Worm (Caenorhabditis elegans) whole organism, late embryonic: Measurements from ENCODE around the gene sdz-5.
A peak's percentile ranks its signal among the peaks of the same experiment; 100 is the strongest.

Source experiments
- C38D4.7 ChIP-seq: fragments of 200-800 bp; sonication (Bioruptor generic); optimal IDR thresholded peaks from 2 replicates; lab custom pipeline; 2018; ENCODE audit warnings: mild to moderate bottlenecking, missing genetic modification characterization, moderate library complexity, missing compliant biosample characterization
- K09A11.1 ChIP-seq: sonication (generic microtip); optimal IDR thresholded peaks from 2 replicates; lab custom pipeline; 2017; ENCODE audit warnings: antibody characterized with exemption, mild to moderate bottlenecking, missing genetic modification characterization, missing compliant biosample characterization; ENCODE audit not compliant: insufficient read depth
- T23F11.4 ChIP-seq: fragments of 200-800 bp; sonication (Bioruptor generic); optimal IDR thresholded peaks from 2 replicates; lab custom pipeline; 2018; ENCODE audit warnings: mild to moderate bottlenecking, missing genetic modification characterization, missing compliant biosample characterization
- ahr-1 ChIP-seq: sonication (generic microtip); optimal IDR thresholded peaks from 2 replicates; lab custom pipeline; 2016; ENCODE audit warnings: missing genetic modification characterization, missing compliant biosample characterization
- ama-1 ChIP-seq: fragments of 150-350 bp; optimal IDR thresholded peaks from 2 replicates; lab custom pipeline; 2014
- ceh-22 ChIP-seq: sonication (generic microtip); optimal IDR thresholded peaks from 2 replicates; lab custom pipeline; 2017; ENCODE audit warnings: missing biosample characterization, missing genetic modification characterization
- ceh-24 ChIP-seq: sonication (generic microtip); optimal IDR thresholded peaks from 2 replicates; lab custom pipeline; 2016; ENCODE audit warnings: mild to moderate bottlenecking, missing genetic modification characterization, missing compliant biosample characterization
- ceh-31 ChIP-seq: sonication (generic microtip); optimal IDR thresholded peaks from 2 replicates; lab custom pipeline; 2016; ENCODE audit warnings: missing genetic modification characterization, missing compliant biosample characterization
- ceh-34 ChIP-seq: sonication (generic microtip); optimal IDR thresholded peaks from 2 replicates; lab custom pipeline; 2016; ENCODE audit warnings: mild to moderate bottlenecking, missing genetic modification characterization, missing compliant biosample characterization
- ceh-6 ChIP-seq: fragments of 200-800 bp; sonication (Bioruptor generic); optimal IDR thresholded peaks from 2 replicates; lab custom pipeline; 2018; ENCODE audit warnings: mild to moderate bottlenecking, missing genetic modification characterization, missing compliant biosample characterization
- dmd-4 ChIP-seq: sonication (generic microtip); optimal IDR thresholded peaks from 2 replicates; lab custom pipeline; 2016; ENCODE audit warnings: borderline replicate concordance, missing genetic modification characterization, missing compliant biosample characterization
- dve-1 ChIP-seq: sonication (generic microtip); optimal IDR thresholded peaks from 2 replicates; lab custom pipeline; 2017; ENCODE audit warnings: antibody characterized with exemption, mild to moderate bottlenecking, missing genetic modification characterization, missing compliant biosample characterization
- elt-2 ChIP-seq: sonication (generic microtip); optimal IDR thresholded peaks from 2 replicates; lab custom pipeline; 2016; ENCODE audit warnings: missing genetic modification reagents, missing genetic modification characterization, missing compliant biosample characterization
- ets-4 ChIP-seq: sonication (generic microtip); optimal IDR thresholded peaks from 2 replicates; lab custom pipeline; 2016; ENCODE audit warnings: missing genetic modification characterization, missing compliant biosample characterization
- fax-1 ChIP-seq: sonication (generic microtip); optimal IDR thresholded peaks from 2 replicates; lab custom pipeline; 2016; ENCODE audit warnings: missing genotype, missing genetic modification characterization, missing compliant biosample characterization
- fkh-10 ChIP-seq: fragments of 150-350 bp; optimal IDR thresholded peaks from 2 replicates; lab custom pipeline; 2014; ENCODE audit warnings: missing biosample characterization, missing genetic modification reagents, missing genetic modification characterization
- fkh-6 ChIP-seq: sonication (generic microtip); optimal IDR thresholded peaks from 2 replicates; lab custom pipeline; 2016; ENCODE audit warnings: missing genetic modification characterization, missing compliant biosample characterization
- hlh-15 ChIP-seq: sonication (generic microtip); optimal IDR thresholded peaks from 2 replicates; lab custom pipeline; 2016; ENCODE audit warnings: missing genetic modification characterization, missing compliant biosample characterization
- lim-6 ChIP-seq: sonication (generic microtip); optimal IDR thresholded peaks from 2 replicates; lab custom pipeline; 2016; ENCODE audit warnings: missing genetic modification characterization, missing compliant biosample characterization
- lin-11 ChIP-seq: fragments of 200-800 bp; sonication (Bioruptor generic); optimal IDR thresholded peaks from 2 replicates; lab custom pipeline; 2018; ENCODE audit warnings: mild to moderate bottlenecking, missing genetic modification characterization, missing compliant biosample characterization
- mec-3 ChIP-seq: sonication (generic microtip); optimal IDR thresholded peaks from 2 replicates; lab custom pipeline; 2016; ENCODE audit warnings: borderline replicate concordance, missing genetic modification characterization, missing compliant biosample characterization
- nfya-1 ChIP-seq: sonication (generic microtip); optimal IDR thresholded peaks from 2 replicates; lab custom pipeline; 2017; ENCODE audit warnings: missing genetic modification characterization, mild to moderate bottlenecking, missing compliant biosample characterization, antibody characterized with exemption, moderate library complexity
- nhr-11 ChIP-seq: fragments of 150-350 bp; optimal IDR thresholded peaks from 2 replicates; lab custom pipeline; 2014; ENCODE audit warnings: missing biosample characterization, missing genetic modification characterization
- npax-4 ChIP-seq: sonication (generic microtip); optimal IDR thresholded peaks from 2 replicates; lab custom pipeline; 2016; ENCODE audit warnings: missing genetic modification characterization, missing compliant biosample characterization
- pag-3 ChIP-seq: sonication (generic microtip); optimal IDR thresholded peaks from 2 replicates; lab custom pipeline; 2016; ENCODE audit warnings: missing compliant biosample characterization, missing genetic modification characterization, borderline replicate concordance
- pat-9 ChIP-seq: fragments of 200-800 bp; sonication (Bioruptor generic); optimal IDR thresholded peaks from 2 replicates; lab custom pipeline; 2018; ENCODE audit warnings: mild to moderate bottlenecking, missing genetic modification characterization, moderate library complexity, missing compliant biosample characterization
- pax-1 ChIP-seq: fragments of 150-350 bp; optimal IDR thresholded peaks from 2 replicates; lab custom pipeline; 2014; ENCODE audit warnings: missing biosample characterization, missing genetic modification characterization
- pqm-1 ChIP-seq: sonication (generic microtip); optimal IDR thresholded peaks from 2 replicates; lab custom pipeline; 2016; ENCODE audit warnings: missing genetic modification characterization, missing compliant biosample characterization
- pros-1 ChIP-seq: fragments of 150-350 bp; optimal IDR thresholded peaks from 2 replicates; lab custom pipeline; 2014; ENCODE audit warnings: missing biosample characterization, missing genetic modification reagents, missing genetic modification characterization
- ref-2 ChIP-seq: sonication (generic microtip); optimal IDR thresholded peaks from 2 replicates; lab custom pipeline; 2016; ENCODE audit warnings: missing genetic modification characterization, missing compliant biosample characterization
- rnt-1 ChIP-seq: sonication (generic microtip); optimal IDR thresholded peaks from 2 replicates; lab custom pipeline; 2016; ENCODE audit warnings: missing genetic modification characterization, missing compliant biosample characterization
- sox-4 ChIP-seq: sonication (generic microtip); optimal IDR thresholded peaks from 2 replicates; lab custom pipeline; 2017; ENCODE audit warnings: mild to moderate bottlenecking, missing genetic modification characterization, inconsistent platforms, missing compliant biosample characterization
- syd-9 ChIP-seq: sonication (generic microtip); optimal IDR thresholded peaks from 2 replicates; lab custom pipeline; 2016; ENCODE audit warnings: mild to moderate bottlenecking, missing genetic modification characterization, moderate library complexity, missing compliant biosample characterization
- tbx-7 ChIP-seq: sonication (generic microtip); optimal IDR thresholded peaks from 2 replicates; lab custom pipeline; 2016; ENCODE audit warnings: missing genotype, missing genetic modification characterization, missing compliant biosample characterization
- unc-3 ChIP-seq, 2 experiments: fragments of 200-800 bp in 1 of 2; sonication (Bioruptor generic) in 1 of 2; sonication (generic microtip) in 1 of 2; conservative IDR thresholded peaks in 1 of 2; optimal IDR thresholded peaks in 1 of 2; 2 replicates each; pipeline versions ENCODE4 v1.3.6 to Lab custom; 2016 to 2022; ENCODE audit warnings: missing compliant biosample characterization in 2 of 2, missing genetic modification characterization in 2 of 2, missing genetic modification reagents in 1 of 2
- unc-42 ChIP-seq: sonication (generic microtip); optimal IDR thresholded peaks from 2 replicates; lab custom pipeline; 2016; ENCODE audit warnings: missing genotype, missing genetic modification characterization, missing compliant biosample characterization
- unc-55 ChIP-seq: sonication (generic microtip); optimal IDR thresholded peaks from 2 replicates; lab custom pipeline; 2017; ENCODE audit warnings: missing biosample characterization, missing genetic modification reagents, missing genetic modification characterization
- unc-86 ChIP-seq: sonication (generic microtip); optimal IDR thresholded peaks from 2 replicates; lab custom pipeline; 2016; ENCODE audit warnings: missing genetic modification characterization, missing compliant biosample characterization

Gene sdz-5

ce11 chrII:3003667-3004066 lies 4.8 kb upstream of the sdz-5 start, which contains the start of gene lido-11:
TSS of gene lido-11 (plus strand) at chrII:3003967.
- TF ChIP-seq dve-1 (no peak), lin-11 (tag; lab: Kevin White, UChicago) (no peak), K09A11.1 (tag; lab: Kevin White, UChicago) (no peak), pros-1 (no peak), ets-4 (tag; lab: Kevin White, UChicago) (no peak), fax-1 (tag; lab: Kevin White, UChicago) (no peak)

ce11 chrII:3005499-3005898 lies 3.0 kb upstream of the sdz-5 start, which contains the start of gene lido-12:
TSS of gene lido-12 (plus strand) at chrII:3005799.
- TF ChIP-seq ceh-22 (no peak), fax-1 (tag; lab: Kevin White, UChicago) (no peak), nfya-1 (no peak), pat-9 (tag; lab: Kevin White, UChicago) (no peak), ceh-24 (tag; lab: Kevin White, UChicago) (no peak), pax-1 (tag; lab: Kevin White, UChicago) (no peak), rnt-1 (tag; lab: Kevin White, UChicago) (no peak), K09A11.1 (tag; lab: Kevin White, UChicago) (no peak), unc-86 (tag; lab: Kevin White, UChicago) (no peak), unc-3 (GFP tag; conservative IDR thresholded peaks at IDR 0.05; lab: Robert Waterston, UW) (no peak), unc-3 (tag; optimal IDR thresholded peaks at IDR 0.05; lab: Kevin White, UChicago) (no peak), ama-1 (no peak), lin-11 (tag; lab: Kevin White, UChicago) (no peak), ref-2 (tag; lab: Kevin White, UChicago) (no peak), T23F11.4 (no peak), ceh-6 (GFP tag; lab: Kevin White, UChicago) (no peak), elt-2 (tag; lab: Kevin White, UChicago) (no peak), ceh-31 (tag; lab: Kevin White, UChicago) (no peak), ahr-1 (tag; lab: Kevin White, UChicago) (no peak), syd-9 (no peak)

ce11 chrII:3012133-3012532 lies 3.6 kb downstream of the sdz-5 start, which contains the start of gene C41H7.9:
TSS of gene C41H7.9 (minus strand) at chrII:3012233.
- TF ChIP-seq nhr-11 (tag; lab: Kevin White, UChicago) (no peak), tbx-7 (tag; lab: Kevin White, UChicago) (no peak), unc-42 (tag; lab: Kevin White, UChicago) (no peak), fax-1 (tag; lab: Kevin White, UChicago) (no peak), unc-55 (GFP tag; lab: Kevin White, UChicago) (no peak), sox-4 (tag; lab: Kevin White, UChicago) (no peak), npax-4 (tag; lab: Kevin White, UChicago) (no peak)

- TF ChIP-seq nfya-1 (peak; percentile 86), lim-6 (tag; lab: Kevin White, UChicago) (no peak), C38D4.7 (GFP tag; lab: Kevin White, UChicago) (no peak), fkh-6 (tag; lab: Kevin White, UChicago) (no peak), elt-2 (tag; lab: Kevin White, UChicago) (peak; percentile 90), pqm-1 (tag; lab: Kevin White, UChicago) (no peak), npax-4 (tag; lab: Kevin White, UChicago) (no peak)
Observed at ce11 chrII:3014196-3014849, 5.8 kb downstream of the sdz-5 start, which contains the start of gene C41H7.2. TSS of gene C41H7.2 (plus strand) at chrII:3014817.

- TF ChIP-seq pros-1: no peak
- no peak for TF ChIP-seq hlh-15 (tag; lab: Kevin White, UChicago)
- TF ChIP-seq pag-3 (tag; lab: Kevin White, UChicago): no peak
- TF ChIP-seq ahr-1 (tag; lab: Kevin White, UChicago): no peak
- no peak for TF ChIP-seq ceh-34 (tag; lab: Kevin White, UChicago)
- no peak for TF ChIP-seq ama-1
- TF ChIP-seq mec-3: no peak
- TF ChIP-seq fkh-10 (GFP tag; lab: Kevin White, UChicago): no peak
- TF ChIP-seq pqm-1 (tag; lab: Kevin White, UChicago): no peak
- TF ChIP-seq dve-1: no peak
- no peak for TF ChIP-seq dmd-4 (tag; lab: Kevin White, UChicago)
- TF ChIP-seq ref-2 (tag; lab: Kevin White, UChicago): no peak
Observed at ce11 chrII:3019807-3020206, 11.3 kb downstream of the sdz-5 start, which contains the start of gene clec-3. TSS of gene clec-3 (minus strand) at chrII:3019907.
